Fruit fly (Drosophila melanogaster): Measurements from ENCODE around the gene CG14810.
A peak's percentile ranks its signal among the peaks of the same experiment; 100 is the strongest.

CG14810 gene

dm6 chrX:1861620-1862184 lies 41.6 kb upstream of the CG14810 start, which contains the start of gene deltaCOP (continued):
- TF ChIP-seq CG10654 (GFP tag; optimal IDR thresholded peaks at IDR 0.05) (peak; percentile 78), CG1024 (GFP tag; IDR thresholded peaks at IDR 0.05) (peak; percentile 52; the same call in 1 of the 2 replicates), Antp (GFP tag; optimal IDR thresholded peaks at IDR 0.05) (peak; percentile 91), CG10321 (GFP tag; IDR thresholded peaks at IDR 0.05) (no peak), CG11696 (GFP tag; IDR thresholded peaks at IDR 0.05) (0 out of 2 replicates have a peak, but pooled peaks have one; percentile 42), HLHmδ (GFP tag; optimal IDR thresholded peaks at IDR 0.05) (no peak), Lhr (GFP tag; optimal IDR thresholded peaks at IDR 0.05) (peak; percentile 30), CG13296 (GFP tag; optimal IDR thresholded peaks at IDR 0.05) (peak; percentile 72), HHEX (GFP tag; optimal IDR thresholded peaks at IDR 0.05) (peak; percentile 74), CG7357 (GFP tag; IDR thresholded peaks at IDR 0.05) (peak; percentile 66; the same call in 2 of the 3 replicates), HLH54F (GFP tag; optimal IDR thresholded peaks at IDR 0.05) (peak; percentile 95), scrt (GFP tag; optimal IDR thresholded peaks at IDR 0.05) (no peak), run (tag; optimal IDR thresholded peaks at IDR 0.05) (peak; percentile 30), CG12942 (GFP tag; optimal IDR thresholded peaks at IDR 0.05) (peak; percentile 86), CG18764 (GFP tag; optimal IDR thresholded peaks at IDR 0.05) (peak; percentile 82), dysf (GFP tag; IDR thresholded peaks at IDR 0.05) (peak; percentile 90), CG12391 (tag; optimal IDR thresholded peaks at IDR 0.05) (peak; percentile 78), fd64A (GFP tag; optimal IDR thresholded peaks at IDR 0.05) (no peak), Hmx (GFP tag; optimal IDR thresholded peaks at IDR 0.05) (no peak), Six4 (GFP tag; optimal IDR thresholded peaks at IDR 0.05) (peak; percentile 78), CG17186 (GFP tag; optimal IDR thresholded peaks at IDR 0.05) (peak; percentile 21), CG11723 (GFP tag; optimal IDR thresholded peaks at IDR 0.05) (peak; percentile 53), CG17361 (GFP tag; IDR thresholded peaks at IDR 0.05) (peak; percentile 79), Rfx (GFP tag; IDR thresholded peaks at IDR 0.05) (peak; percentile 89), Asciz (GFP tag; optimal IDR thresholded peaks at IDR 0.05) (no peak), CG4820 (GFP tag; optimal IDR thresholded peaks at IDR 0.05) (peak; percentile 80), Ssrp (tag; optimal IDR thresholded peaks at IDR 0.05) (peak; percentile 72), CG8944 (GFP tag; optimal IDR thresholded peaks at IDR 0.05) (peak; percentile 92), B-H2 (GFP tag; optimal IDR thresholded peaks at IDR 0.05) (peak; percentile 61), CG3995 (GFP tag; optimal IDR thresholded peaks at IDR 0.05) (peak; percentile 52), CG6175 (GFP tag; IDR thresholded peaks at IDR 0.05) (peak; percentile 79), CG16813 (GFP tag; IDR thresholded peaks at IDR 0.05; ENCODE audit: partially characterized antibody) (no peak), odd (GFP tag; optimal IDR thresholded peaks at IDR 0.05) (no peak), Opbp (GFP tag; IDR thresholded peaks at IDR 0.05; ENCODE audit: partially characterized antibody) (0 out of 3 replicates have a peak, but pooled peaks have one; percentile 36), CG11093 (GFP tag; IDR thresholded peaks at IDR 0.05) (peak; percentile 78; the same call in 2 of the 3 replicates), Ets97D (GFP tag; optimal IDR thresholded peaks at IDR 0.05) (peak; percentile 79), CG14441 (GFP tag; IDR thresholded peaks at IDR 0.05) (peak; percentile 75), seq (GFP tag; IDR thresholded peaks at IDR 0.05) (peak; percentile 82), gce (GFP tag; IDR thresholded peaks at IDR 0.05) (0 out of 3 replicates have a peak, but pooled peaks have one; percentile 37), knrl (GFP tag; IDR thresholded peaks at IDR 0.05; ENCODE audit: partially characterized antibody) (peak; percentile 40; the same call in 1 of the 3 replicates), Sin3A (optimal IDR thresholded peaks at IDR 0.05) (peak; percentile 85), ara (GFP tag; IDR thresholded peaks at IDR 0.05) (no peak), CG10565 (GFP tag; optimal IDR thresholded peaks at IDR 0.05) (peak; percentile 43), CG2889 (GFP tag; IDR thresholded peaks at IDR 0.05) (peak; percentile 82; the same call in 2 of the 3 replicates), fru (optimal IDR thresholded peaks at IDR 0.05) (no peak), CG11398 (GFP tag; optimal IDR thresholded peaks at IDR 0.05) (peak; percentile 86), bcd (GFP tag; optimal IDR thresholded peaks at IDR 0.05) (peak; percentile 83), Neu2 (GFP tag; optimal IDR thresholded peaks at IDR 0.05; ENCODE audit: borderline replicate concordance) (peak; percentile 60), pzg (GFP tag; optimal IDR thresholded peaks at IDR 0.05) (peak; percentile 39), Eip74EF (GFP tag; optimal IDR thresholded peaks at IDR 0.05) (no peak)

Data from whole organism, embryonic.